Worm (Caenorhabditis elegans) whole organism, mixed stage, embryonic: Measurements from ENCODE around the gene warf-1.

Experiments used
- M03D4.4 ChIP-seq: sonication (generic microtip); optimal IDR thresholded peaks from 2 replicates; lab custom pipeline; 2017; ENCODE audit warnings: mild to moderate bottlenecking, missing genetic modification characterization, missing compliant biosample characterization
- bed-3 ChIP-seq: fragments of 200-800 bp; sonication (Bioruptor generic); optimal IDR thresholded peaks from 3 replicates; lab custom pipeline; 2018; ENCODE audit warnings: mild to moderate bottlenecking, missing genetic modification characterization, moderate library complexity, missing compliant biosample characterization
- blmp-1 ChIP-seq: fragments of 150-350 bp; optimal IDR thresholded peaks from 2 replicates; lab custom pipeline; 2014; ENCODE audit warnings: missing biosample characterization, missing genetic modification characterization
- ceh-39 ChIP-seq: fragments of 150-350 bp; optimal IDR thresholded peaks from 2 replicates; lab custom pipeline; 2014; ENCODE audit warnings: missing biosample characterization, missing genetic modification characterization
- ceh-43 ChIP-seq: fragments of 200-800 bp; sonication (Bioruptor generic); optimal IDR thresholded peaks from 2 replicates; lab custom pipeline; 2018; ENCODE audit warnings: mild to moderate bottlenecking, missing genetic modification characterization, moderate library complexity, missing compliant biosample characterization
- ceh-83 ChIP-seq: fragments of 200-800 bp; sonication (Bioruptor generic); optimal IDR thresholded peaks from 2 replicates; lab custom pipeline; 2018; ENCODE audit warnings: mild to moderate bottlenecking, missing genetic modification characterization, missing compliant biosample characterization
- ces-1 ChIP-seq: fragments of 150-350 bp; optimal IDR thresholded peaks from 2 replicates; lab custom pipeline; 2014; ENCODE audit warnings: missing biosample characterization, missing genetic modification reagents, missing genetic modification characterization
- cnd-1 ChIP-seq: fragments of 200-800 bp; sonication (Bioruptor generic); optimal IDR thresholded peaks from 2 replicates; lab custom pipeline; 2018; ENCODE audit warnings: mild to moderate bottlenecking, missing genetic modification characterization, missing compliant biosample characterization
- drap-1 ChIP-seq: fragments of 200-800 bp; sonication (Bioruptor generic); optimal IDR thresholded peaks from 3 replicates; lab custom pipeline; 2018; ENCODE audit warnings: mild to moderate bottlenecking, missing genetic modification characterization, missing compliant biosample characterization
- elt-1 ChIP-seq: sonication (generic microtip); optimal IDR thresholded peaks from 2 replicates; lab custom pipeline; 2017; ENCODE audit warnings: missing genetic modification characterization, mild to moderate bottlenecking, missing compliant biosample characterization, antibody characterized with exemption, moderate library complexity, borderline replicate concordance; ENCODE audit not compliant: insufficient read depth
- elt-3 ChIP-seq: fragments of 150-350 bp; optimal IDR thresholded peaks from 2 replicates; lab custom pipeline; 2014; ENCODE audit warnings: missing biosample characterization, missing genetic modification characterization
- flh-1 ChIP-seq: fragments of 200-800 bp; sonication (Bioruptor generic); optimal IDR thresholded peaks from 2 replicates; lab custom pipeline; 2018; ENCODE audit warnings: mild to moderate bottlenecking, missing genetic modification characterization, moderate library complexity, missing compliant biosample characterization
- ham-2 ChIP-seq: fragments of 200-800 bp; sonication (Bioruptor generic); optimal IDR thresholded peaks from 2 replicates; lab custom pipeline; 2018; ENCODE audit warnings: mild to moderate bottlenecking, missing genetic modification characterization, missing compliant biosample characterization
- hlh-1 ChIP-seq: fragments of 150-350 bp; optimal IDR thresholded peaks from 2 replicates; lab custom pipeline; 2014; ENCODE audit warnings: missing biosample characterization, missing genetic modification reagents, missing genetic modification characterization
- lin-13 ChIP-seq: fragments of 150-350 bp; optimal IDR thresholded peaks from 2 replicates; lab custom pipeline; 2014; ENCODE audit warnings: missing biosample characterization, missing genetic modification characterization
- lin-32 ChIP-seq: fragments of 200-800 bp; sonication (Bioruptor generic); optimal IDR thresholded peaks from 2 replicates; lab custom pipeline; 2018; ENCODE audit warnings: mild to moderate bottlenecking, missing genetic modification characterization, missing compliant biosample characterization
- lsy-2 ChIP-seq: fragments of 150-350 bp; optimal IDR thresholded peaks from 2 replicates; lab custom pipeline; 2014; ENCODE audit warnings: missing biosample characterization, missing genetic modification characterization
- mab-5 ChIP-seq: fragments of 150-350 bp; optimal IDR thresholded peaks from 2 replicates; lab custom pipeline; 2014; ENCODE audit warnings: missing biosample characterization, missing genetic modification characterization
- mep-1 ChIP-seq: fragments of 150-350 bp; optimal IDR thresholded peaks from 2 replicates; lab custom pipeline; 2017; ENCODE audit warnings: missing biosample characterization, missing genetic modification reagents, missing genetic modification characterization, inconsistent platforms
- mls-2 ChIP-seq: sonication (generic microtip); optimal IDR thresholded peaks from 2 replicates; lab custom pipeline; 2016; ENCODE audit warnings: mild to moderate bottlenecking, missing genetic modification characterization, moderate library complexity, missing compliant biosample characterization
- nhr-12 ChIP-seq: fragments of 150-350 bp; optimal IDR thresholded peaks from 2 replicates; lab custom pipeline; 2014; ENCODE audit warnings: missing biosample characterization, missing genetic modification characterization
- nhr-2 ChIP-seq: fragments of 150-350 bp; optimal IDR thresholded peaks from 2 replicates; lab custom pipeline; 2014; ENCODE audit warnings: missing biosample characterization, missing genetic modification characterization
- nhr-237 ChIP-seq: fragments of 150-350 bp; optimal IDR thresholded peaks from 2 replicates; lab custom pipeline; 2014; ENCODE audit warnings: missing biosample characterization, missing genetic modification characterization
- nhr-28 ChIP-seq: fragments of 150-350 bp; optimal IDR thresholded peaks from 2 replicates; lab custom pipeline; 2014; ENCODE audit warnings: missing biosample characterization, missing genetic modification characterization
- nhr-76 ChIP-seq: sonication (generic microtip); optimal IDR thresholded peaks from 2 replicates; lab custom pipeline; 2017; ENCODE audit warnings: missing biosample characterization, missing genetic modification characterization
- pha-4 ChIP-seq: fragments of 150-350 bp; optimal IDR thresholded peaks from 2 replicates; lab custom pipeline; 2018; ENCODE audit warnings: missing biosample characterization, missing genetic modification reagents, missing genetic modification characterization
- sem-2 ChIP-seq: fragments of 200-800 bp; sonication (Bioruptor generic); optimal IDR thresholded peaks from 2 replicates; lab custom pipeline; 2018; ENCODE audit warnings: mild to moderate bottlenecking, missing genetic modification characterization, missing compliant biosample characterization
- snpc-4 ChIP-seq: fragments of 150-350 bp; optimal IDR thresholded peaks from 2 replicates; lab custom pipeline; 2014; ENCODE audit warnings: missing biosample characterization, missing genetic modification characterization
- sptf-1 ChIP-seq: sonication (generic microtip); optimal IDR thresholded peaks from 2 replicates; lab custom pipeline; 2017; ENCODE audit warnings: mild to moderate bottlenecking, missing genetic modification characterization, moderate library complexity, missing compliant biosample characterization
- tbx-8 ChIP-seq: fragments of 200-800 bp; sonication (Bioruptor generic); optimal IDR thresholded peaks from 2 replicates; lab custom pipeline; 2018; ENCODE audit warnings: mild to moderate bottlenecking, missing genetic modification characterization, moderate library complexity, missing compliant biosample characterization
- unc-120 ChIP-seq: sonication (generic microtip); optimal IDR thresholded peaks from 2 replicates; lab custom pipeline; 2017; ENCODE audit warnings: missing genetic modification characterization, missing compliant biosample characterization; ENCODE audit not compliant: poor library complexity, severe bottlenecking
- unc-39 ChIP-seq: fragments of 150-350 bp; optimal IDR thresholded peaks from 2 replicates; lab custom pipeline; 2014; ENCODE audit warnings: missing biosample characterization, missing genetic modification characterization
- unc-62 ChIP-seq: fragments of 150-350 bp; optimal IDR thresholded peaks from 2 replicates; lab custom pipeline; 2014; ENCODE audit warnings: missing biosample characterization, missing genetic modification reagents, missing genetic modification characterization
- zip-8 ChIP-seq: fragments of 150-350 bp; optimal IDR thresholded peaks from 2 replicates; lab custom pipeline; 2014; ENCODE audit warnings: missing biosample characterization, missing genetic modification characterization
- ztf-11 ChIP-seq: fragments of 150-350 bp; optimal IDR thresholded peaks from 2 replicates; lab custom pipeline; 2014; ENCODE audit warnings: missing biosample characterization, missing genetic modification characterization

The warf-1 gene

DNA sequence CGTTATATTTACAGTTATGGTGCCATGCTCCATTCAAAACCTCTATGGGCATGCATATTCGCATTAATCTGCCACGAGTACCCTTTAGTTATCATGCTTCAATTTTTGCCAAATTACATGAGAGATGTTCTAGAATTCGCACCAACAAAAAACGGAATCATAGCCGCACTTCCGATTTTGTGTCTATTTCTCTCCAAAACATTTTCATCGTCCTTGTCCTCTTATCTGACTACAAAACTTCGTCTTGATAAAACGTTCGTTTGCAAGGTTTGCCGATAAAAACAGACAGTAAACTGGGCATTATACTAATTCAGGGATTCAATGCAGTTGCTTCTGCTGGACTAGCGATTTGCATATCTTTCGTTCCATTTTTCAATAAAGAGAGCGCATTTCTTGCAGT lies 18.6 kb downstream of the warf-1 start:
- TF ChIP-seq ham-2 (GFP tag; lab: Kevin White, UChicago) (no peak), unc-39 (no peak), lin-32 (GFP tag; lab: Kevin White, UChicago) (no peak), pha-4 (tag; lab: Kevin White, UChicago) (no peak), nhr-76 (no peak), lin-13 (no peak), ceh-39 (tag; lab: Kevin White, UChicago) (no peak), zip-8 (tag; lab: Kevin White, UChicago) (no peak), M03D4.4 (no peak), ceh-43 (GFP tag; lab: Kevin White, UChicago) (no peak), lsy-2 (tag; lab: Kevin White, UChicago) (no peak), tbx-8 (GFP tag; lab: Kevin White, UChicago) (no peak), nhr-28 (tag; lab: Kevin White, UChicago) (no peak), unc-62 (GFP tag; lab: Kevin White, UChicago) (no peak), blmp-1 (no peak), nhr-12 (no peak), bed-3 (GFP tag; lab: Kevin White, UChicago) (no peak)

DNA sequence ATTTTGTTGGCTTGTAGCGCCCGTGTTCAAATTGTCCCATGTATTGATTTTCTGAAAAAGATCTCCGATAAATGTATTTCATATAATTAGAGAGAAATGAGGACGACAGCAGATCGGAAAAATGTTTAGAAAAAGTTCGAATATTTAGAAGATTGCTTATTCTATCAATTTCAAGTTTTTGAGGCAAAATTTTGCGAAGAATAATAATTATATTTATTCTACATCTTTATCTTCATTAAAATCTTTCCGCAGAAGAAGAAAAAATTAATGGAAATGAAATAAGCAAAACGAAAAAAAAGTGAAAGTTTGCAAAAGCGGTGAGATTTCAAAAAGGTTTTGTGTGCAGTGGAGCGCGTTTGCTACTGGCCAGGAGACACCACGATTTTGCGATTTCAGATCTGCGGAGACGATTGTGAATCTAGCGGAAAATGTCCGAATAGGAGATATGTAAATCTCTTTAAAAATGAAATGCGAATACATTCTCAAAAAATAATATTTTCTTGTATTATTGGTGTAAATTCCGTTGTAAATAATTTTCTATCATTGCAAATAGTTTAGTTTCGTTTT lies 19.7 kb downstream of the warf-1 start, which contains the start of gene nrde-4:
nrde-4 (minus strand) TSS at position 51 of the 567 bp plus-strand sequence.
- TF ChIP-seq pha-4 (tag; lab: Kevin White, UChicago) (no peak), ztf-11 (tag; lab: Kevin White, UChicago) (no peak), snpc-4 (tag; lab: Kevin White, UChicago) (no peak), lin-13 (no peak), flh-1 (GFP tag; lab: Kevin White, UChicago) (no peak), unc-62 (GFP tag; lab: Kevin White, UChicago) (no peak), mep-1 (tag; lab: Kevin White, UChicago) (peak; percentile 86), ceh-39 (tag; lab: Kevin White, UChicago) (peak; percentile 14), nhr-12 (no peak), ceh-43 (GFP tag; lab: Kevin White, UChicago) (no peak), lsy-2 (tag; lab: Kevin White, UChicago) (peak; percentile 80), elt-3 (tag; lab: Kevin White, UChicago) (no peak), sem-2 (GFP tag; lab: Kevin White, UChicago) (no peak), ceh-83 (no peak), unc-120 (no peak), mls-2 (tag; lab: Kevin White, UChicago) (peak; percentile 16), bed-3 (GFP tag; lab: Kevin White, UChicago) (peak; percentile 4), sptf-1 (tag; lab: Kevin White, UChicago) (peak; percentile 68), elt-1 (tag; lab: Kevin White, UChicago) (peak; percentile 84), mab-5 (tag; lab: Kevin White, UChicago) (no peak), nhr-28 (tag; lab: Kevin White, UChicago) (no peak), ham-2 (GFP tag; lab: Kevin White, UChicago) (peak; percentile 75), M03D4.4 (no peak), lin-32 (GFP tag; lab: Kevin White, UChicago) (no peak), nhr-76 (no peak), tbx-8 (GFP tag; lab: Kevin White, UChicago) (no peak), blmp-1 (peak; percentile 97), drap-1 (GFP tag; lab: Kevin White, UChicago) (no peak), hlh-1 (no peak), nhr-2 (tag; lab: Kevin White, UChicago) (no peak), ces-1 (GFP tag; lab: Kevin White, UChicago) (peak; percentile 34), nhr-237 (peak; percentile 86), cnd-1 (tag; lab: Kevin White, UChicago) (peak; percentile 30), zip-8 (tag; lab: Kevin White, UChicago) (no peak), unc-39 (no peak)

DNA sequence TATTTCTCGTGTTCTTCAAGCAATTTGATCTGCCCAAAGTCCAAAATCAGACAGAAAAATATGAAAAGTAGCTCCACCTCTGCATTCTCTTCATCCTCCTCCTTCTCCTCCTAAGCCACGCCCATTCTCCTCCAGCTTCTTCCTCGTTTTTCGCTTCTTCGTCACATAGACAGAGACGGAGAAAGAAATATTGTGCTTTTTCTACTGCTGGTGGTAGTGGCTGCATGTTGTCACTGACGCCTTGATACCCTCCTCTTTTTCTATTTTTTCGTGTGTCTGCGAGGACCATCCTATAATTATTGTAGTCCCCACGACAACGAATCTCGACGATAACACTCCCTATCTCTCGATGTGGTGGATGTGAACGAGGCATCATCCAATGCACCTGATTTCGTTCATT lies 24.0 kb downstream of the warf-1 start, which contains the start of gene C08G9.1:
C08G9.1 (plus strand) TSS at position 175 of the 400 bp plus-strand sequence.
- TF ChIP-seq sptf-1 (tag; lab: Kevin White, UChicago) (no peak), M03D4.4 (no peak), ceh-43 (GFP tag; lab: Kevin White, UChicago) (no peak), drap-1 (GFP tag; lab: Kevin White, UChicago) (no peak), snpc-4 (tag; lab: Kevin White, UChicago) (no peak), tbx-8 (GFP tag; lab: Kevin White, UChicago) (no peak), mab-5 (tag; lab: Kevin White, UChicago) (no peak), elt-3 (tag; lab: Kevin White, UChicago) (no peak), pha-4 (tag; lab: Kevin White, UChicago) (no peak), blmp-1 (no peak)
